Fruit fly (Drosophila melanogaster) whole organism, embryonic: ENCODE measurements around the gene Cpr78Cb.

Experiments used
- CG11093 ChIP-seq: fragments of 200-800 bp; sonication (Bioruptor generic); IDR thresholded peaks from 3 replicates; pipeline ENCODE4 v1.3.6; 2022; ENCODE audit warnings: missing biosample characterization, missing genetic modification characterization
- CG11398 ChIP-seq: fragments of 200-800 bp; sonication (Bioruptor generic); optimal IDR thresholded peaks from 2 replicates; lab custom pipeline; 2016; ENCODE audit warnings: missing biosample characterization, missing genetic modification characterization
- CG12104 ChIP-seq: fragments of 200-800 bp; sonication (Bioruptor generic); optimal IDR thresholded peaks from 3 replicates; lab custom pipeline; 2016; ENCODE audit warnings: missing biosample characterization, missing genetic modification characterization
- CG12219 ChIP-seq: fragments of 200-800 bp; sonication (Bioruptor generic); optimal IDR thresholded peaks from 3 replicates; lab custom pipeline; 2018; ENCODE audit warnings: missing biosample characterization, mild to moderate bottlenecking, missing genetic modification characterization
- CG12236 ChIP-seq: fragments of 200-800 bp; sonication (Bioruptor generic); optimal IDR thresholded peaks from 2 replicates; lab custom pipeline; 2016; ENCODE audit warnings: missing biosample characterization, missing genetic modification characterization
- CG13775 ChIP-seq: fragments of 200-800 bp; sonication (Bioruptor generic); optimal IDR thresholded peaks from 3 replicates; lab custom pipeline; 2017; ENCODE audit warnings: missing biosample characterization, mild to moderate bottlenecking, missing genetic modification characterization
- CG13894 ChIP-seq: fragments of 200-800 bp; sonication (Bioruptor generic); optimal IDR thresholded peaks from 3 replicates; lab custom pipeline; 2018; ENCODE audit warnings: missing biosample characterization, mild to moderate bottlenecking, missing genetic modification characterization, moderate library complexity
- CG14050 ChIP-seq: fragments of 200-800 bp; sonication (Bioruptor generic); IDR thresholded peaks from 3 replicates; pipeline ENCODE4 v1.3.6; 2022; ENCODE audit warnings: missing biosample characterization, missing genetic modification characterization
- CG17612 ChIP-seq: fragments of 200-800 bp; sonication (Bioruptor generic); IDR thresholded peaks from 2 replicates; pipeline ENCODE4 v1.3.6; 2022; ENCODE audit warnings: missing biosample characterization, missing genetic modification characterization
- CG2678 ChIP-seq: fragments of 200-800 bp; sonication (Bioruptor generic); optimal IDR thresholded peaks from 3 replicates; lab custom pipeline; 2019; ENCODE audit warnings: missing biosample characterization, mild to moderate bottlenecking, missing genetic modification characterization, moderate library complexity
- CG2712 ChIP-seq: fragments of 200-800 bp; optimal IDR thresholded peaks from 3 replicates; lab custom pipeline; 2019; ENCODE audit warnings: missing biosample characterization, mild to moderate bottlenecking, missing genetic modification characterization, moderate library complexity
- CG31224 ChIP-seq: fragments of 200-800 bp; sonication (Bioruptor generic); IDR thresholded peaks from 2 replicates; pipeline ENCODE4 v1.3.6; 2022; ENCODE audit warnings: missing biosample characterization, missing genetic modification characterization
- CG31441 ChIP-seq: fragments of 200-800 bp; sonication (Bioruptor generic); IDR thresholded peaks from 2 replicates; pipeline ENCODE4 v1.3.6; 2022; ENCODE audit warnings: missing biosample characterization, missing genetic modification characterization
- CG33213 ChIP-seq: fragments of 200-800 bp; sonication (Bioruptor generic); optimal IDR thresholded peaks from 3 replicates; lab custom pipeline; 2016; ENCODE audit warnings: missing biosample characterization, missing genetic modification characterization
- CG42726 ChIP-seq: fragments of 200-800 bp; sonication (Bioruptor generic); IDR thresholded peaks from 2 replicates; pipeline ENCODE4 v1.3.6; 2022; ENCODE audit warnings: missing biosample characterization, missing genetic modification characterization; ENCODE audit not compliant: partially characterized antibody
- CG6765 ChIP-seq: fragments of 200-800 bp; sonication (Bioruptor generic); optimal IDR thresholded peaks from 3 replicates; lab custom pipeline; 2017; ENCODE audit warnings: missing biosample characterization, mild to moderate bottlenecking, missing genetic modification characterization
- CG6791 ChIP-seq: fragments of 200-800 bp; sonication (Bioruptor generic); IDR thresholded peaks from 3 replicates; pipeline ENCODE4 v1.3.6; 2022; ENCODE audit warnings: missing biosample characterization, missing genetic modification characterization; ENCODE audit not compliant: partially characterized antibody
- CG7372 ChIP-seq: fragments of 200-800 bp; sonication (Bioruptor generic); IDR thresholded peaks from 2 replicates; pipeline ENCODE4 v1.3.6; 2022; ENCODE audit warnings: missing biosample characterization, missing genetic modification characterization
- CG7928 ChIP-seq: fragments of 200-800 bp; sonication (Bioruptor generic); optimal IDR thresholded peaks from 2 replicates; lab custom pipeline; 2017; ENCODE audit warnings: missing biosample characterization, mild to moderate bottlenecking, missing genetic modification characterization
- CG8089 ChIP-seq: fragments of 200-800 bp; sonication (Bioruptor generic); optimal IDR thresholded peaks from 3 replicates; lab custom pipeline; 2016; ENCODE audit warnings: missing biosample characterization, missing genetic modification characterization
- CG8388 ChIP-seq: fragments of 200-800 bp; sonication (Bioruptor generic); optimal IDR thresholded peaks from 2 replicates; lab custom pipeline; 2019; ENCODE audit warnings: missing biosample characterization, mild to moderate bottlenecking, missing genetic modification characterization, moderate library complexity
- CG8944 ChIP-seq: fragments of 200-800 bp; sonication (Bioruptor generic); optimal IDR thresholded peaks from 3 replicates; lab custom pipeline; 2016; ENCODE audit warnings: missing biosample characterization, missing genetic modification characterization
- CG9437 ChIP-seq: fragments of 200-800 bp; sonication (Bioruptor generic); optimal IDR thresholded peaks from 2 replicates; lab custom pipeline; 2018; ENCODE audit warnings: missing biosample characterization, mild to moderate bottlenecking, missing genetic modification characterization
- D19A ChIP-seq: fragments of 200-800 bp; optimal IDR thresholded peaks from 3 replicates; lab custom pipeline; 2019; ENCODE audit warnings: missing biosample characterization, mild to moderate bottlenecking, missing genetic modification characterization, moderate library complexity
- Fer2 ChIP-seq: fragments of 200-800 bp; sonication (Bioruptor generic); optimal IDR thresholded peaks from 2 replicates; lab custom pipeline; 2018; ENCODE audit warnings: missing biosample characterization, mild to moderate bottlenecking, missing genetic modification characterization, moderate library complexity
- Hand ChIP-seq: fragments of 200-800 bp; sonication (Bioruptor generic); optimal IDR thresholded peaks from 2 replicates; lab custom pipeline; 2017; ENCODE audit warnings: mild to moderate bottlenecking, missing biosample characterization, missing genetic modification reagents, missing genetic modification characterization
- NC2α ChIP-seq: fragments of 200-800 bp; sonication (Bioruptor generic); optimal IDR thresholded peaks from 2 replicates; lab custom pipeline; 2016; ENCODE audit warnings: missing biosample characterization, missing genetic modification characterization
- Nf-YB ChIP-seq: fragments of 200-800 bp; sonication (Bioruptor generic); optimal IDR thresholded peaks from 3 replicates; lab custom pipeline; 2019; ENCODE audit warnings: missing biosample characterization, mild to moderate bottlenecking, missing genetic modification characterization, moderate library complexity
- Ptx1 ChIP-seq: fragments of 200-800 bp; sonication (Bioruptor generic); IDR thresholded peaks from 2 replicates; pipeline ENCODE4 v1.3.6; 2022; ENCODE audit warnings: missing biosample characterization, missing genetic modification characterization
- Taf1 ChIP-seq: fragments of 200-800 bp; sonication (Bioruptor generic); IDR thresholded peaks from 2 replicates; pipeline ENCODE4 v1.3.6; 2022; ENCODE audit warnings: missing biosample characterization, missing genetic modification characterization
- ara ChIP-seq: fragments of 200-800 bp; sonication (Bioruptor generic); IDR thresholded peaks from 2 replicates; pipeline ENCODE4 v1.3.6; 2022; ENCODE audit warnings: missing biosample characterization, missing genetic modification characterization
- bsh ChIP-seq, 2 experiments: fragments of 200-800 bp; sonication (Bioruptor generic); optimal IDR thresholded peaks; 2 replicates each; lab custom pipeline; 2017 to 2018; ENCODE audit warnings: mild to moderate bottlenecking in 2 of 2, missing biosample characterization in 2 of 2, missing genetic modification characterization in 2 of 2, moderate library complexity in 1 of 2
- corto ChIP-seq: fragments of 200-800 bp; sonication (Bioruptor generic); optimal IDR thresholded peaks from 2 replicates; lab custom pipeline; 2016; ENCODE audit warnings: missing biosample characterization, mild to moderate bottlenecking, missing genetic modification characterization, moderate library complexity
- dpn ChIP-seq, 2 experiments: fragments of 200-800 bp; sonication (Bioruptor generic); optimal IDR thresholded peaks; 3 replicates each; lab custom pipeline; 2016; ENCODE audit warnings: missing biosample characterization in 2 of 2, missing genetic modification characterization in 2 of 2
- ewg ChIP-seq: fragments of 200-800 bp; sonication (Bioruptor generic); optimal IDR thresholded peaks from 3 replicates; lab custom pipeline; 2017; ENCODE audit warnings: mild to moderate bottlenecking, missing biosample characterization, missing genetic modification reagents, missing genetic modification characterization
- eyg ChIP-seq: fragments of 200-800 bp; sonication (Bioruptor generic); optimal IDR thresholded peaks from 3 replicates; lab custom pipeline; 2016; ENCODE audit warnings: missing biosample characterization, missing genetic modification characterization
- lab ChIP-seq: fragments of 200-800 bp; sonication (Bioruptor generic); optimal IDR thresholded peaks from 3 replicates; lab custom pipeline; 2017; ENCODE audit warnings: missing biosample characterization, missing genetic modification characterization, mild to moderate bottlenecking, moderate library complexity, missing genetic modification reagents
- mld ChIP-seq: fragments of 200-800 bp; sonication (Bioruptor generic); IDR thresholded peaks from 3 replicates; pipeline ENCODE4 v1.3.6; 2022; ENCODE audit warnings: missing biosample characterization, missing genetic modification characterization; ENCODE audit not compliant: partially characterized antibody
- nom ChIP-seq: fragments of 200-800 bp; sonication (Bioruptor generic); optimal IDR thresholded peaks from 2 replicates; lab custom pipeline; 2017; ENCODE audit warnings: missing biosample characterization, missing genetic modification characterization, mild to moderate bottlenecking, moderate library complexity, missing genetic modification reagents
- pum ChIP-seq: fragments of 200-800 bp; sonication (Bioruptor generic); optimal IDR thresholded peaks from 2 replicates; lab custom pipeline; 2016; ENCODE audit warnings: missing biosample characterization, missing genetic modification characterization
- run ChIP-seq: fragments of 200-800 bp; sonication (Bioruptor generic); optimal IDR thresholded peaks from 3 replicates; lab custom pipeline; 2018; ENCODE audit warnings: missing biosample characterization, mild to moderate bottlenecking, missing genetic modification characterization
- sr ChIP-seq: fragments of 200-800 bp; sonication (Bioruptor generic); IDR thresholded peaks from 3 replicates; pipeline ENCODE4 v1.3.6; 2022; ENCODE audit warnings: missing biosample characterization, missing genetic modification characterization
- ssp ChIP-seq: fragments of 200-800 bp; sonication (Bioruptor generic); IDR thresholded peaks from 2 replicates; pipeline ENCODE4 v1.3.6; 2022; ENCODE audit warnings: missing biosample characterization, missing genetic modification characterization
- tll ChIP-seq, 2 experiments: fragments of 200-800 bp in 1 of 2; fragments of >200 bp in 1 of 2; sonication (Bioruptor generic) in 1 of 2; optimal IDR thresholded peaks; 2 replicates each; lab custom pipeline; 2017 to 2019; ENCODE audit warnings: missing biosample characterization in 2 of 2, missing genetic modification characterization in 2 of 2, mild to moderate bottlenecking in 1 of 2, moderate library complexity in 1 of 2
- tna ChIP-seq: fragments of 200-800 bp; sonication (Bioruptor generic); IDR thresholded peaks from 2 replicates; pipeline ENCODE4 v1.3.6; 2022; ENCODE audit warnings: missing biosample characterization, missing genetic modification characterization; ENCODE audit not compliant: partially characterized antibody
- unc-4 ChIP-seq: fragments of 200-800 bp; sonication (Bioruptor generic); IDR thresholded peaks from 2 replicates; pipeline ENCODE4 v1.3.6; 2022; ENCODE audit warnings: missing biosample characterization, missing genetic modification characterization; ENCODE audit not compliant: partially characterized antibody
- zfh2 ChIP-seq: fragments of 200-800 bp; sonication (Bioruptor generic); optimal IDR thresholded peaks from 2 replicates; lab custom pipeline; 2016; ENCODE audit warnings: missing biosample characterization, missing genetic modification characterization

Cpr78Cb gene

DNA sequence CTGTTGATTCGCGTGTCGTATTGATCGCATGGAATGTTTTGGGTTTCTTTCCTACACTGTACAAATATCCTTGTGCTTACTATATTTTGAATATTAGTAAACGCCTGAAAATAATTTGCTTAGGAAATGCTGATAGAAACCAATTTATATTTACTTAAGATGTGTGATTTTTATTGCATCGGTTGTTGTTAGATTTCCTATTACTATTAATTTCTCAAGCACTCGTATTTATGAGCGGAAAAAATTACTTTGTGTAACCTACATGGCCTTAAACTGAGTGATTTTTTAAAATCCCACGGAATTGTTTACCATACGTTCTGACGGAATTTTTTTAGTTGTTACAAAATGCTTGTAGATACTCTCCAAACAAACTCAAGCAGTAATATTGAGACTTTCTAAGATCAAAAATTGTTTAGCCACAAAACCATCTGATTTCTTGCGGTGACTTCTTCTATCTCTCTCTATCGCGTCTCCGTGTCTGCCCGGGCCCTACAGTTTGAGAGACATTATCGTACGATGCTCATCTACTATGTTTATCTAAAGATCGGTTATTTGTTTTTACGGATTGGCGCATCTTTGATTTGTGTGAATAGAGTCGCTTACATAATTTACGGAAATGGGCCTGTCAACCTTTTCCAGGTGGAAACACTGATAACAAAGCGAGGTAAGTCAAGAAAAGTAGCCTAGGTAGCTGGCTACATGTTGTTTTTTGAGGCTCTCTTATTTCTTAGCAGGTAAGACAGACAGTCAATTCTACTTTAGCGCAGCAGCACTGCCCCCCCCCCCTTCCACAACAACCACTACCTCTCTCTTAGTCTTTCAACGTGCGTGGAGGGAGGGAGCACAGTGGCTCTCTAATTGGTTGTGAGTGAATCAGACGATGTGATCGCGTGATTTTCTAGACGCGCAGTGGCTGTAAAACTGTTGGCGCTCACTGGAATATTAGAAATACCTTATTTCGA is 17.7 kb upstream of the Cpr78Cb start (continued):
- no peak for TF ChIP-seq CG6791
- TF ChIP-seq Nf-YB, result peak; percentile 51
- peak in 1 of 2 experiments; percentile 41 for TF ChIP-seq bsh (GFP tag; optimal IDR thresholded peaks at IDR 0.05; lab: Kevin White, UChicago)
- TF ChIP-seq CG11093, result 0 out of 3 replicates have a peak, but pooled peaks have one; percentile 18
- no peak; the same call in 1 of the 2 replicates for TF ChIP-seq ara
- TF ChIP-seq Fer2 (tag; lab: Kevin White, UChicago), result no peak
- peak; percentile 73 for TF ChIP-seq CG9437 (GFP tag; lab: Kevin White, UChicago)
- TF ChIP-seq CG2678 (tag; lab: Kevin White, UChicago), result peak; percentile 79
- TF ChIP-seq CG7372 (GFP tag; lab: Robert Waterston, UW), result 0 out of 2 replicates have a peak, but pooled peaks have one; percentile 15
- TF ChIP-seq CG33213, result peak; percentile 44
- no peak for TF ChIP-seq sr (GFP tag; lab: Robert Waterston, UW)
- TF ChIP-seq CG42726, result no peak
- TF ChIP-seq CG7928 (GFP tag; lab: Kevin White, UChicago), result peak; percentile 8
- TF ChIP-seq Taf1 (GFP tag; lab: Robert Waterston, UW), result no peak; the same call in 1 of the 2 replicates
- TF ChIP-seq ssp (GFP tag; lab: Robert Waterston, UW), result no peak
- TF ChIP-seq CG6765, result no peak
- TF ChIP-seq zfh2 (GFP tag; lab: Kevin White, UChicago), result peak; percentile 54
- peak; percentile 53 to 61 for TF ChIP-seq dpn (GFP tag; optimal IDR thresholded peaks at IDR 0.05; lab: Kevin White, UChicago)
- TF ChIP-seq CG8089 (GFP tag; lab: Kevin White, UChicago), result peak; percentile 18
- no peak for TF ChIP-seq NC2α (GFP tag; lab: Kevin White, UChicago)
- TF ChIP-seq CG8388 (GFP tag; lab: Kevin White, UChicago), result peak; percentile 62
- TF ChIP-seq eyg (GFP tag; lab: Kevin White, UChicago), result no peak
- no peak for TF ChIP-seq CG17612 (GFP tag; lab: Robert Waterston, UW)
- peak; percentile 45 for TF ChIP-seq lab (GFP tag; lab: Kevin White, UChicago)
- TF ChIP-seq CG12104, result peak; percentile 75
- 0 out of 2 replicates have a peak, but pooled peaks have one; percentile 21 for TF ChIP-seq unc-4 (GFP tag; lab: Robert Waterston, UW)
- no peak for TF ChIP-seq run (tag; lab: Kevin White, UChicago)
- peak; percentile 53 for TF ChIP-seq D19A (tag; lab: Kevin White, UChicago)
- no peak for TF ChIP-seq mld (GFP tag; lab: Robert Waterston, UW)
- peak; percentile 61 for TF ChIP-seq CG8944
- TF ChIP-seq CG14050 (GFP tag; lab: Robert Waterston, UW), result no peak
- peak; percentile 41 for TF ChIP-seq ewg
- peak; percentile 7 for TF ChIP-seq CG13894
- peak; percentile 30; the same call in 1 of the 2 replicates for TF ChIP-seq CG31224 (GFP tag; lab: Robert Waterston, UW)
- peak; percentile 55 for TF ChIP-seq pum (GFP tag; lab: Kevin White, UChicago)
- peak in 1 of 2 experiments; percentile 88 for TF ChIP-seq tll (GFP tag; optimal IDR thresholded peaks at IDR 0.05; lab: Kevin White, UChicago)
- no peak for TF ChIP-seq corto (GFP tag; lab: Kevin White, UChicago)
- TF ChIP-seq CG12236 (GFP tag; lab: Kevin White, UChicago), result peak; percentile 27
- TF ChIP-seq nom, result no peak
- TF ChIP-seq CG13775 (GFP tag; lab: Kevin White, UChicago), result peak; percentile 75
- TF ChIP-seq CG11398 (GFP tag; lab: Kevin White, UChicago), result peak; percentile 35
- TF ChIP-seq Ptx1 (GFP tag; lab: Robert Waterston, UW), result peak; percentile 60
- TF ChIP-seq Hand (GFP tag; lab: Kevin White, UChicago), result peak; percentile 21
- peak; percentile 24 for TF ChIP-seq CG12219 (GFP tag; lab: Kevin White, UChicago)
- TF ChIP-seq CG31441 (GFP tag; lab: Robert Waterston, UW), result peak; percentile 67; the same call in 1 of the 2 replicates
- TF ChIP-seq CG2712 (tag; lab: Kevin White, UChicago), result peak; percentile 73
- no peak for TF ChIP-seq tna (GFP tag; lab: Robert Waterston, UW)
